Worm (Caenorhabditis elegans) whole organism, young adult: ENCODE measurements around the gene php-3.

ENCODE experiments used
- B0019.2 ChIP-seq: fragments of 200-800 bp; sonication (Bioruptor generic); conservative IDR thresholded peaks from 2 replicates; pipeline ENCODE4 v1.3.6; 2022; ENCODE audit warnings: missing genetic modification reagents, missing genetic modification characterization, missing compliant biosample characterization
- F39B2.1 ChIP-seq: fragments of 200-800 bp; sonication (Bioruptor generic); IDR thresholded peaks from 2 replicates; pipeline ENCODE4 v1.3.6; 2022; ENCODE audit warnings: missing genetic modification reagents, missing genetic modification characterization, missing compliant biosample characterization
- F52B5.7 ChIP-seq: sonication (generic microtip); optimal IDR thresholded peaks from 2 replicates; lab custom pipeline; 2016; ENCODE audit warnings: mild to moderate bottlenecking, missing genetic modification characterization, missing compliant biosample characterization
- F57A8.1 ChIP-seq: fragments of 200-800 bp; sonication (Bioruptor generic); optimal IDR thresholded peaks from 2 replicates; lab custom pipeline; 2018; ENCODE audit warnings: mild to moderate bottlenecking, missing genetic modification characterization, moderate library complexity, missing compliant biosample characterization
- attf-3 ChIP-seq: fragments of 200-800 bp; sonication (Bioruptor generic); conservative IDR thresholded peaks from 2 replicates; pipeline ENCODE4 v1.3.6; 2022; ENCODE audit warnings: missing genetic modification reagents, missing genetic modification characterization, missing compliant biosample characterization

Gene php-3

ce11 chrIII:12028769-12029168, 48.6 kb downstream of the php-3 start, which contains the start of gene Y79H2A.12:
Gene Y79H2A.12, minus strand, starts transcription at chrIII:12028869.
- no peak for TF ChIP-seq attf-3 (GFP tag; lab: Robert Waterston, UW)
- no peak for TF ChIP-seq B0019.2 (GFP tag; lab: Robert Waterston, UW)
- no peak for TF ChIP-seq F52B5.7 (tag; lab: Kevin White, UChicago)
- no peak for TF ChIP-seq F39B2.1 (GFP tag; lab: Robert Waterston, UW)
- no peak for TF ChIP-seq F57A8.1 (GFP tag; lab: Kevin White, UChicago)
